Worm (Caenorhabditis elegans): ENCODE data around the gene inx-7.

ce11 chrIV:5896341-5896740 lies 50.1 kb downstream of the inx-7 start, which contains the start of gene pck-3:
- no peak for TF ChIP-seq lin-11 (tag; optimal IDR thresholded peaks at IDR 0.05)
- TF ChIP-seq ztf-1 (GFP tag; conservative IDR thresholded peaks at IDR 0.05): no peak
